Fruit fly (Drosophila melanogaster): ENCODE measurements around the gene Roc1b.

Roc1b gene

DNA sequence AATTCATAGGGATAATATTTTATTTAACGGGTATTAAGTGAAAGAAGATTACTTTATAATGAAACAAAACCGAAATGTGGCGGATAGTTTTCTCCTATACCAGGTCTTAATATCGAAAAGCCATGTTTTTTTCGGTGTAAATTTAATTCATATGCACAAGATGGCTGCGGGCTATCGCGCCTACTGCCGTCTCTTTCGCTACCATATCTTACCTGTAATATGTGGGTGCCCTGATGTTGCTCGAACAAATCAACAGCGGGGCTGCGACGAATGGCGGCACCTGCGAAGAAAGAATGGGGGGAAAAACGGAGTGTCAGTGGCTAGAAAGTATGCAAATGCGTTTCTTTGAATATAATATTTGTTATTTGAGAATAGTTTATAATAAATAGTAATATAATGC is 13.4 kb downstream of the Roc1b start:
- TF ChIP-seq CG17801 (GFP tag; optimal IDR thresholded peaks at IDR 0.05; ENCODE audit: partially characterized antibody), result no peak

dm6 chr3L:374582-374981 is 16.8 kb downstream of the Roc1b start:
- TF ChIP-seq CG17801 (GFP tag; optimal IDR thresholded peaks at IDR 0.05; ENCODE audit: partially characterized antibody), result no peak

DNA sequence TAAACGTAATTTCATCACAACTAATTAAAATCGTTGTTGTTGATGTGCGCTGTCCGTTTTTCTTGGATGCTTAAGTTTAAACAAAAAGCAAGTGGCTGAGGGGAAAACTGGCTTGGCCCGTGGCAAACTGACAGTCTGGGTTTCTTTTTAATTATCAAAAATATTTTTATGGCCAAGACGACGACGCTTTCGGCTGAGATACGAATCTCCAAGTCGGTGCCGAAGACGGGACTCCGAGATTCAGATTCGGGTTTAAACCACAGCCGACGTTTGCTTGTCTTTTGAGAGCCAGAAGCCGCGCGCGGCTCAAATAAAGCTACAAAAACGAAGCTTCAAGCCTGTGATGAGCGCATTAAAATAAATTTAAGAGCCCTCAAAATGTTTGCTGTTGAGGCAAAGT is 17.9 kb downstream of the Roc1b start:
- TF ChIP-seq CG17801 (GFP tag; optimal IDR thresholded peaks at IDR 0.05; ENCODE audit: partially characterized antibody), result no peak

DNA sequence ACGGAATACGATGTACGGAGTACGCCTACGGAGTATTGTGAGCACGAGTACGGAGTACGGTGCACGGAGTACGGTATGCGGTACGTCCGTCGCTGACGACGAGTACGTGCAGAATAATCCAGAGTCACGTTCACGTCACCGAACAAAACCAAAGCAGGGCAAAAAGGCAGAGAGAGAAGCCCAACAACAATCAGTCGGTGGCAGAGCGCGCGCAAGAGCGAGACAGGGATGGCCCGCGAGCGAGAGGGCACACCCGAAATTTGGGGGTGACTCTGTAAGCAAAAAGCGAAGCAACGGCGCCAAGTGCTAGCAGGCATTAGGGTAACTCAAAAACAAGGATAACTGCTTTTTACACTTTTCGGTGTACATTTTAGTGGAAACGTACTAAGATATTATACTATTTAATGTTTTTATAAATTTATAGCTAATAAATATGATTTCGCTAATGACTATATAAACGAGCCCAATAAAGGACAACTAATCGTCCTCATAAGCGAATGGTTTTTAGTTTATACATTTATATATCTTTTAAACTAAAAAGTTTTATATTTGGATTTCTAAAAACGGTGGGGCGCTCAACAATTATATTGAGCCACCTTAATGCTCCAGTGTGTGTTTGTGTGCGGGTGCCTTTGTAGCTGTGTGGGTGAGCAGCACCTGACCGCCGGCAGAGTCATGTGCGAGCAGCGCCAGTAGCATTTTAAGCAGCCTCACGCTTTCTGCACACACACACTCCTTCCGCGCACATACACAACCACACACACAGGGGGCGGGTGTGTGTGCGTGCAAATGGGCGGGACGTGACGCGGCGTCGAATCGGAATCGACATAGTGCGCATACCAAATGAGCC is 19.7 kb downstream of the Roc1b start:
- TF ChIP-seq CG17801 (GFP tag; optimal IDR thresholded peaks at IDR 0.05; ENCODE audit: partially characterized antibody), result no peak

DNA sequence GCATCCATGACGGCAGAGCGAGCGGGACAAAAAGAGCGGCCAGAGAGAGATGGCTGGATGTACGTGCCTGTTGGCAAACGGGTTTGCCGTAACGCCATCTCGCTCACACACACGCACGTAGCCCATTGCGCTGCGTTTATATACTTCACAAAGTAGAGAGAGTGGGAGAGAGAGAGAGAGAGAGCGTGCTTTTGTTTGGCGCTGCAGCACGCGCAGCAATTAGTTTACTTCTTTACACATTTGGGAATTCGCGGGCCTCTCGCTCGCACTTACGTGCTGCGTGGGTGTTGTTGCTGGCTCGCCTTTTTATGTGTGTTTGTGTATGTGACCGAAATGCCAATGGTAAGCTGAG is 20.3 kb downstream of the Roc1b start:
- TF ChIP-seq CG17801 (GFP tag; optimal IDR thresholded peaks at IDR 0.05; ENCODE audit: partially characterized antibody), result no peak

- TF ChIP-seq CG17801 (GFP tag; optimal IDR thresholded peaks at IDR 0.05; ENCODE audit: partially characterized antibody), result no peak
These were observed 21.1 kb downstream of the Roc1b start for dm6 chr3L:378906-379305.

DNA sequence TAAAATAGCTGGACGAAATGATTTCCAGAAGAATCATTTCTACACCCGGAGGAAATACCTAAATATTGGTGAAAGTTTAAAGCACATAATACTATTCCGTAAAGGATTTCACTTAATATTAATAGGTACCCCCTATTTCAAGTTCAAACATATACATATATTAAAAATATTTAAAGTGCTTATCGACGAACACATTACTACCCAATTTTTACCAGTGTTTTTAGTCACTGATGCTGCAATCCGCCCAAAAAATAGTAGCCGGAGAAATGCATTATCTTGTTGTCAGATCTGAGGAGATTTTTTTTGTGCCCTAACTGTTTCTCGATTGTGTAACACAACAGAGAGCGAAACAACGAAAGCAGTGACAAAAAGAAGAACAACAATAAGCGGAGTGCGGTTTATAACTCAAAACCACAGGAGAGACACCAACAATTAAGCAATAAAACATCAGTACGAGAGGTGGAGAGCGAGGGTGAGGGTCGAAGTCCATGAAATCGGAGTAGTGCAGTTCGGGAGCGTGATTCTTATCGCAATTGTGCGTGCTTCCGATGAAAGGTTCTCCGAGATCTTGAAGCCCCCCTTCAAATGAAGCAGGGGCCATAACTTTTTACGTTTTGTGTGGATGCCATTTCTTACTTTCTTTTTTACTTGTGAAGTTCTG is 23.2 kb downstream of the Roc1b start:
- TF ChIP-seq CG17801 (GFP tag; optimal IDR thresholded peaks at IDR 0.05; ENCODE audit: partially characterized antibody), result peak; percentile 66

dm6 chr3L:385095-385494 is 27.3 kb downstream of the Roc1b start:
- TF ChIP-seq CG17801 (GFP tag; optimal IDR thresholded peaks at IDR 0.05; ENCODE audit: partially characterized antibody), result no peak

DNA sequence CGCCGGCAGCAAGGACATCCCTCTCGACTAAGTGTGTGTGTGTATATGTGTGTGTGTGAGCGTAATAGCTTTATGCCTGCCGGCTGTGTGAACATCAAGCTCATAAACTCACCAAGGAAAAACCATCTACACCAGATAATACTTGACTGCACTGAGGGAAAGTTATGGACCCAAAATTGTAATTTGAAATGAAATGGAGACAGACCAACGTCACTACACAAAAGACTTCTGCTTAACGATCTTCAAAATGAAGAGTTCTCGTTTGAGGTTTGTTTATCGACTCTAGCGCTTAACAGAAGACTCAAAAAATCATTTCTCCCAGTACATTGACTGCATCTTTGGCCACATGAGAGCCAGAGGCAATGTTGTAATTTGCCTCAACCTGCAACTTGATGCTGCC is 30.3 kb downstream of the Roc1b start:
- no peak for TF ChIP-seq CG17801 (GFP tag; optimal IDR thresholded peaks at IDR 0.05; ENCODE audit: partially characterized antibody)

DNA sequence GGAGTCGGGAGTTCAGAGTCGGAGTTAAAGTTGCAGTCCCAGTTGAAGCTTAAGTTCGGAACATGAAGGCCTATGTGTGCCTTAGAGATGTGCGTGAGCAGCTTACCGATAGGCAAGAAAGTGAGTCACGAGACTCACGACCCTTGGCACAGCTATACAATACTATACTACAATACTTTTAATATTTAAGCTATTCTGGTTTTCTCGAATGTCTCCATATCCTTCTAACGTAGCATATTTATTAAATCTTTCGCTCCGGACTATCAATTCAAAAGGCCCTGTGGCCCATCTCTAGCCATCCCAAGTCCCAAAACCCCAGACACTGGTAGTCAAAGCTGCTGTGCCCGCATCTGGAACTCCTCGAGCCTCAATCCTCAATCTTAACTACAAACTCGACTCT is 32.4 kb downstream of the Roc1b start:
- no peak for TF ChIP-seq CG17801 (GFP tag; optimal IDR thresholded peaks at IDR 0.05; ENCODE audit: partially characterized antibody)

DNA sequence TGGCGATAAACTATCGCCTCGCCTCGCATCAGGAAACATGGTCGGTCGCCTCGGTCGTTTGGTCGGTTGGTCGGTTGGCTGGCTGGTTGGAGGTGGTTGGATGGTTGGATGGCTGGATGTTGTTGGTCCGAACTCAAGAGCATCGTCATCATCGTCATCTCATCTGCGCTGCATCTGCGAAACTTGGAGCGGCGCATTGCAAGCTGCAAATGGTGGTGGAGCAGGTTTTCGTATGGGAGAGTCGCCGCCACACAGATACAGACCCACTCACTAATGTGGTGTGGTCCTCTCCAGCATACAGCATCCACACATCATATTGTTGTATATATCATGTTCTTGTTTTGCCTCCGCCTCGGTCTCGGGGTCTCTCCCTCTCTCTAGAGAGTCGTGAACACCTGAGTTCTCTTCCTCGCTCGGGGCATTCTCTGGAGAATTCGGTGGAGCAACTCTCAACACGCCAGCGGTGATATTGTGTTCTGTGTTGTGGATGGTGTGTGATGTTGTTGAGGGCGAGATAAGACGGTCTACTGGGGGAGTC is 34.9 kb downstream of the Roc1b start, which contains the start of gene trh:
trh (minus strand) TSS at position 12 of the 538 bp plus-strand sequence.
- TF ChIP-seq CG17801 (GFP tag; optimal IDR thresholded peaks at IDR 0.05; ENCODE audit: partially characterized antibody), result no peak

DNA sequence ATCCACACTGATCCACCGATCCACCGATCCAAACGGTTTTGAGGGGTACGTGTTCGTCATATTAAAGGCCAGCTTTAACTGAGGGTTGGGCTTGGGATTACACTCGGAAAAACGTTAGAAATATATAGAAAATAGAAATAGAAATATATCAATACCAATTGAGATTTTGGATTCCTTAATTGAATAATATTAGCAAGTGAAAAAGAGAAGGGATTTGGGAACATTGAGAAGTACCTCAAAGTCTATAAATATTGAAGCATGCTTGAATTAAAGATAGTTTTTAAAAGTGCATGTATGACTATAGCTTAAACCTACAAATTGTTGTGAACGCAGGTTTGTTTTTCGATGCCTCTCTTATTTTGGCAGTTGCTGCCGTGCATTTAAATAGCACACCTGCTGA is 37.4 kb downstream of the Roc1b start:
- no peak for TF ChIP-seq CG17801 (GFP tag; optimal IDR thresholded peaks at IDR 0.05; ENCODE audit: partially characterized antibody)

dm6 chr3L:400252-400651 is 42.5 kb downstream of the Roc1b start:
- no peak for TF ChIP-seq CG17801 (GFP tag; optimal IDR thresholded peaks at IDR 0.05; ENCODE audit: partially characterized antibody)

All from ovary, adult (tissue).